Fruit fly (Drosophila melanogaster): ENCODE measurements around the gene CG9286.

Gene CG9286

DNA sequence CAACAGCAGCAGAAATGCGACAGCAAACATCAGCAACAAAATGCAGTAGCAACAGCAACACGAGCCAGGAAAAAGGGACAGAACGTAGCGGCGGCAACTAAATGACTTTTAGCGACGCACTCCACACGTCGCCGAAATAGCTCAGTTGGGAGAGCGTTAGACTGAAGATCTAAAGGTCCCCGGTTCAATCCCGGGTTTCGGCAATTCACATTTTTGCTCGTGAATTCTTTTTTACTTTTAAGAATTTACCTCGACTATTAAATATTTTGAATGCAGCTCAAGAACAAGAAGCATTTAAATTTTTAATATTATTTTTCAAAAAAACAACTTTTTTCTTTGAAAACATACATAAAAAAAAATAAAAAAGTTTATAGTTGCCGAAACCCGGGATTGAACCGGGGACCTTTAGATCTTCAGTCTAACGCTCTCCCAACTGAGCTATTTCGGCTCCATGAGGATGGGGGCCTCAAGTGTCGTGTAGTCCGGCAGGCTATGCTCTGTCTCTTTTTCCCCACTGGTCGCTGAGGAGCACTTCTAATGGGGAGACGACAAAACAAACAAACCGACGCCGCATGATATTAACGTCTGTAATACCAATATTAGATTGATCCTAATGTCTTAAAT lies 17.2 kb downstream of the CG9286 start:
- no peak for TF ChIP-seq insv (optimal IDR thresholded peaks at IDR 0.05)
- TF ChIP-seq h (optimal IDR thresholded peaks at IDR 0.05) = no peak
- no peak for TF ChIP-seq psq (optimal IDR thresholded peaks at IDR 0.05)
- no peak for TF ChIP-seq ttk (optimal IDR thresholded peaks at IDR 0.05)
- TF ChIP-seq Sin3A (optimal IDR thresholded peaks at IDR 0.05) = no peak
- no peak for TF ChIP-seq Myc (optimal IDR thresholded peaks at IDR 0.05)

dm6 chr3R:13799567-13800429 lies 19.0 kb downstream of the CG9286 start:
- TF ChIP-seq insv (optimal IDR thresholded peaks at IDR 0.05) (no peak), psq (optimal IDR thresholded peaks at IDR 0.05) (no peak), Myc (optimal IDR thresholded peaks at IDR 0.05) (no peak)

DNA sequence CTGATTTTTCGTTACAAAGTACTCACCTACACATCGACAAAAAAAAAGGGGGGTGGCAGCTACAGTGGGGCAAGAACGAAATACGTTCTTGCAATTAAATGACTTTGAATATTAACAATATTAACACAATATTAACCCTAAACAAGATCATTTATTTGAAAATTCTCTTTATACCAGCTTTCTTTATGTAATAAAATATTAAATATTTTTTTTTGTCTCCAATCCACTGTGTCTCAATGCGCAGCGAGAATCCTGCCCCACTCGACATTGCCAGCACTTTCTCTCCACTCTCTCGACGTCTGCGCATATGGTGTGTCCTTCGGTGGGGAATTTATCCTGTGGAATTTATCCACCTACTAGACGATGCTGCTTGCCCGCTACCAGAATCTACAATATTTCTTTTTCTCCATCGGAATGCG lies 19.7 kb downstream of the CG9286 start:
- TF ChIP-seq ttk (optimal IDR thresholded peaks at IDR 0.05) = no peak
- TF ChIP-seq psq (optimal IDR thresholded peaks at IDR 0.05) = no peak
- TF ChIP-seq Myc (optimal IDR thresholded peaks at IDR 0.05) = no peak
- no peak for TF ChIP-seq Sin3A (optimal IDR thresholded peaks at IDR 0.05)
- TF ChIP-seq h (optimal IDR thresholded peaks at IDR 0.05) = no peak
- TF ChIP-seq insv (optimal IDR thresholded peaks at IDR 0.05) = no peak

DNA sequence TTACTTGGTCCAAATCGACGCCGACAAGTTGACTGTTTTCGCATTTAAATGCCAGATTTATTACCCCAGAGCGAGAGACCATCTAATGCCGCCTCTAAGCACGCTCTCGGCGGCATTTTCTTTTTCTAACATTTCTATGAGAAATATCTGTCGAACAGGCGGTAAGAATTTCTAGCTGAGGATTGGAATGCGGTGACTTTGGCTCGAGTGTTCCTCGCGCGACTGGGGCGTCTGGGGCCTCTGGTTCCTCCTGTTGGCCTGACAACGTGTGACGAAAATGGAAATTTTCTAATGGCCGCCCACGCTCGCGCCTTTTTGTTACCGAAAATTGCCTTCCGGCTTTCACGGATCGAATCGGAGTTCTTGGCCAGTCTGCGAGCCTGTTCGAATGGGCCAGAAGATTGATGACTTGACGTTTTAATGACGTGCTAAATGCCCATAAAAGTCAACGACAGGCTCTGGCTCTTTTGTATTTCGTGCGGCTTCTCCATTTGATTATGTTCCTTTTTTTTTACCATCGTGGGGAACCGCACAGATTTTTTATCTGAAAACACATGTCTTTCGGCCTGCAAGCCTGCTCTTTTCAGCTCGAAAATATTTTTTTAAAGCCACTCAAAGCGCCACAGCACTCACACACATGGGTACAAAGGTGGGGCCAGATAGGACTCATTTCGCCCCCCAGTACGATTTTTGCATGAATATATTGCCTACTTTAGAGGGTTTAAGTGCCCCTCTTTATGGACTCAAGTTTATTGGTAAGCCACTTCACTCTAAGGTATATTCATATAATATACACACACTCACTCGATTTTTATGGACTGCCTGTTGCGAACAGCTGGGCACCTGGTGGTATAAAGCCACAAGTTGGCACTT lies 20.7 kb downstream of the CG9286 start:
- TF ChIP-seq Myc (optimal IDR thresholded peaks at IDR 0.05) = no peak
- TF ChIP-seq ttk (optimal IDR thresholded peaks at IDR 0.05) = no peak
- no peak for TF ChIP-seq h (optimal IDR thresholded peaks at IDR 0.05)
- no peak for TF ChIP-seq psq (optimal IDR thresholded peaks at IDR 0.05)
- no peak for TF ChIP-seq insv (optimal IDR thresholded peaks at IDR 0.05)

dm6 chr3R:13802057-13802817 lies 21.5 kb downstream of the CG9286 start:
- no peak for TF ChIP-seq psq (optimal IDR thresholded peaks at IDR 0.05)
- no peak for TF ChIP-seq Myc (optimal IDR thresholded peaks at IDR 0.05)
- TF ChIP-seq Sin3A (optimal IDR thresholded peaks at IDR 0.05) = no peak
- TF ChIP-seq ttk (optimal IDR thresholded peaks at IDR 0.05) = no peak
- no peak for TF ChIP-seq insv (optimal IDR thresholded peaks at IDR 0.05)
- TF ChIP-seq h (optimal IDR thresholded peaks at IDR 0.05) = no peak

dm6 chr3R:13803185-13803887 lies 22.6 kb downstream of the CG9286 start:
- TF ChIP-seq Myc (optimal IDR thresholded peaks at IDR 0.05) = no peak

dm6 chr3R:13803892-13804710 lies 23.3 kb downstream of the CG9286 start:
- TF ChIP-seq psq (optimal IDR thresholded peaks at IDR 0.05) (no peak), Myc (optimal IDR thresholded peaks at IDR 0.05) (no peak)

DNA sequence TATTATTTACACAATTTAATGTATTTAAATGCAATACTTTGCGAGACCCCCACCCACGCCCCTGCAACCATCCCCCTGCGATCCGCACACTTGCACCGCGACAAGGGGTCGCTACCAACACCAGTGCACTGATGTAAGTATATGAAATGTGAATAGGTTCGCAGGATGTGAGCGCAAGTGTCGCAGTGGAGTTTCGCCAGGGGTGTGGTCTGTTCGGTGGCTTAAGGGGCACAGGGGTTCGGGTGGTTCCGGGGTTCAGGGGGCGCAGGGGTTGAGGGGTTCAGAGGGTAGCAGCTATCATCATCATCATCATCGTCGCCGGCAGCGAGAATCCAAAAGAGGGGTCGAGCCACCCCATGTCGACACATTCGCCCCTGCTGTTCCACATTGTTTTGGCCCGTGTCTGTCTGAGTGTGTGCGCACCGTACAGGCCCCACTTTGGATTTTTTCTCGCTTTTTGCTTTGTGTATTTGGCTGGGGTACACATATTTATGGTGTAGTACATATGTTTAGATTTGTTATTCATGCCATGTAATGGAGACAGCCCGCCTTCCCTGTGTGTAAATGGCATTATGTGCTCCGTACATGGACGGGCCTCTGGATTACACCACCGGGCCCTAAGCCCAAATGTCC lies 24.3 kb downstream of the CG9286 start:
- TF ChIP-seq h (optimal IDR thresholded peaks at IDR 0.05) (no peak), Myc (optimal IDR thresholded peaks at IDR 0.05) (no peak), insv (optimal IDR thresholded peaks at IDR 0.05) (no peak), Sin3A (optimal IDR thresholded peaks at IDR 0.05) (no peak), ttk (optimal IDR thresholded peaks at IDR 0.05) (no peak), psq (optimal IDR thresholded peaks at IDR 0.05) (no peak)

DNA sequence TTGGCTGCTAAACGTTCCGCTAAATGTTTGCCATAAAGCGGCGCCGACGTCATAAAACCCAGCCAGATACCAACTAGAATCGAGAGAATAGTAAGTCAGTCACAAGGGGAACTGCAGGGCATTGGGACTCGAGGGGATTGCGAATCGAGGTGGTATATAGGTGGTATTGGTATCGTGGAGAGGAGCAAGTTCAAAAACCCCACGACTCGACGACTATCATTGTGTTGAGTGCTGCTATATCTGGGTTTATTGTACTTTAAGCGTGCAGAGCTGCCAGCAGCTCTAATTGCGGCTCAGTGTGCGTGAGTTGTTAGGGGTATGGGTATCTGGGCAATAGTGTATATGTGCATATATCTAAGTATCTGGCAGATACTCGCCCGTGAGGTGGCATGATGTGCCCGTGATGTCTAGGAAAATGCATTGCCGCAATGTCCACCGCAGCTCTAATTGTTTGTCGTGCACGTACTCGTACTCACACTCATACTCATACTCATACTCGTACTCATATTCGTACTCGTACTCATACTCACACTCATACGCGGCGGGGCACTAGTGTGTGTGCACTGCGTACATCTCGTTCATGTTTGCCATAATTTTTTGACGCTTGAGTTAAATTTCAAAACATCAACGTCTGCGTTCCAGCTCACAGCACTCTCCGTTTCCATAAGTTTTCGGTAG lies 25.4 kb downstream of the CG9286 start:
- TF ChIP-seq Myc (optimal IDR thresholded peaks at IDR 0.05) (no peak), psq (optimal IDR thresholded peaks at IDR 0.05) (no peak), h (optimal IDR thresholded peaks at IDR 0.05) (no peak), Sin3A (optimal IDR thresholded peaks at IDR 0.05) (no peak), ttk (optimal IDR thresholded peaks at IDR 0.05) (no peak), insv (optimal IDR thresholded peaks at IDR 0.05) (no peak)

DNA sequence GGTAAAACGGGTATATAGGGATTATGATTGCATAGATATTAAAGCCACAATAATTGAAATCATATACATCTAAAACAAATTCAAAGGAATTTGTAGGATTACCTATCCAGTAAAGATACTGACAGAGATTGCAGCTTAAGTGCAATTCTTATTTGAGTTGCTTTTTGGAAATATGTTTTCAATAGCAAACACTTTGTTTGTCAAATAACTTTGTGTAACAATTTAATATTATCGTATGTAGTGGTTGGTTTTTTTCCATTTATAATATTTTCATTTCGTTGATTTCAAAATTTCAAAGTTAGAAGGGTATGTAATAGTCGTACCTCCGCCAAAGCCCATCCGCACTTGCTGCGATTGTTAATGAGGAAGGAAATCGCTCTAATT lies 25.9 kb downstream of the CG9286 start:
- TF ChIP-seq psq (optimal IDR thresholded peaks at IDR 0.05) (no peak), ttk (optimal IDR thresholded peaks at IDR 0.05) (no peak), insv (optimal IDR thresholded peaks at IDR 0.05) (no peak), Sin3A (optimal IDR thresholded peaks at IDR 0.05) (no peak)
